Worm (Caenorhabditis elegans): ENCODE results near the gene fbxb-47.

DNA sequence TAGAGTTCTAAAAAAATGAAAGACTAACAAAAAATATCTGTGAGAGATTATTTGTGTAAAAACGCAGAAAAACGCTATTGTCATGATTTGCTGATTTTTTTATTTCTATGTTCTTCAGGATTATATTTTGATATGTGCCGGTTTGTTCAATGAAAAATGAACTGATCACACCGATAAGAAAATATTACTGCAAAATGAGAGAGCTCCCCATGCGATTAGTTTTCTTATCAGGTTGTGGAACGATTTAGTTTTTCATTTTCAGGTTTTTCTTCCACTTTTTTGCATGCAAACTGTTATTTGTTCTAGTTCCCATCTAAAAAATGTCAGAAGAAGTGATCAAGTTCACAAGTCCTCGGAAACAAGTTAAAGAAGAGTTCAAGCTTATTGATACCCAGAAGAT is 25.0 kb upstream of the fbxb-47 start, which contains the start of gene btb-9:
- no peak for TF ChIP-seq flt-1 (GFP tag; IDR thresholded peaks at IDR 0.05)
- no peak for TF ChIP-seq cog-1 (tag; optimal IDR thresholded peaks at IDR 0.05)
- no peak for TF ChIP-seq klf-2 (GFP tag; conservative IDR thresholded peaks at IDR 0.05)
- TF ChIP-seq ref-1 (GFP tag; conservative IDR thresholded peaks at IDR 0.05), result no peak
- TF ChIP-seq T22C8.4 (GFP tag; IDR thresholded peaks at IDR 0.05), result no peak
- TF ChIP-seq ztf-23 (GFP tag; IDR thresholded peaks at IDR 0.05), result no peak
